Worm (Caenorhabditis elegans) whole organism, young adult: ENCODE results near the gene vhp-1.

Experiments used
- C06A6.2 ChIP-seq: fragments of 200-800 bp; sonication (Bioruptor generic); conservative IDR thresholded peaks from 2 replicates; pipeline ENCODE4 v1.3.6; 2022; ENCODE audit warnings: missing genetic modification characterization, missing compliant biosample characterization
- D2030.7 ChIP-seq: fragments of 200-800 bp; sonication (Bioruptor generic); IDR thresholded peaks from 2 replicates; pipeline ENCODE4 v1.3.6; 2022; ENCODE audit warnings: missing genetic modification reagents, missing genetic modification characterization, missing compliant biosample characterization
- F22D6.2 ChIP-seq: sonication (generic microtip); optimal IDR thresholded peaks from 2 replicates; lab custom pipeline; 2016; ENCODE audit warnings: mild to moderate bottlenecking, missing genetic modification characterization, missing compliant biosample characterization
- F23B12.7 ChIP-seq: sonication (generic microtip); optimal IDR thresholded peaks from 2 replicates; lab custom pipeline; 2017; ENCODE audit warnings: missing genetic modification characterization, mild to moderate bottlenecking, missing compliant biosample characterization, antibody characterized with exemption, moderate library complexity; ENCODE audit not compliant: insufficient read depth
- F52B5.7 ChIP-seq: sonication (generic microtip); optimal IDR thresholded peaks from 2 replicates; lab custom pipeline; 2016; ENCODE audit warnings: mild to moderate bottlenecking, missing genetic modification characterization, missing compliant biosample characterization
- F57A8.1 ChIP-seq: fragments of 200-800 bp; sonication (Bioruptor generic); optimal IDR thresholded peaks from 2 replicates; lab custom pipeline; 2018; ENCODE audit warnings: mild to moderate bottlenecking, missing genetic modification characterization, moderate library complexity, missing compliant biosample characterization
- K12H6.12 ChIP-seq: fragments of 200-800 bp; sonication (Bioruptor generic); optimal IDR thresholded peaks from 2 replicates; lab custom pipeline; 2018; ENCODE audit warnings: mild to moderate bottlenecking, missing genetic modification characterization, missing compliant biosample characterization
- T07F8.4 ChIP-seq: sonication (generic microtip); optimal IDR thresholded peaks from 2 replicates; lab custom pipeline; 2016; ENCODE audit warnings: mild to moderate bottlenecking, missing genetic modification characterization, moderate library complexity, missing compliant biosample characterization
- Y53F4B.3 ChIP-seq: fragments of 200-800 bp; sonication (Bioruptor generic); IDR thresholded peaks from 2 replicates; pipeline ENCODE4 v1.3.6; 2022; ENCODE audit warnings: missing genetic modification reagents, missing genetic modification characterization, missing compliant biosample characterization
- Y53G8AR.9 ChIP-seq: fragments of 200-800 bp; sonication (Bioruptor generic); conservative IDR thresholded peaks from 2 replicates; pipeline ENCODE4 v1.3.6; 2022; ENCODE audit warnings: missing genetic modification reagents, missing genetic modification characterization, missing compliant biosample characterization
- Y79H2A.3 ChIP-seq: fragments of 200-800 bp; sonication (Bioruptor generic); conservative IDR thresholded peaks from 2 replicates; pipeline ENCODE4 v1.3.6; 2022; ENCODE audit warnings: missing genetic modification reagents, missing genetic modification characterization, missing compliant biosample characterization
- akir-1 ChIP-seq: fragments of 200-800 bp; sonication (Bioruptor generic); optimal IDR thresholded peaks from 2 replicates; lab custom pipeline; 2018; ENCODE audit warnings: mild to moderate bottlenecking, missing genetic modification characterization, moderate library complexity, missing compliant biosample characterization
- ama-1 ChIP-seq, 3 experiments: fragments of 150-350 bp in 1 of 3; sonication (generic microtip) in 2 of 3; optimal IDR thresholded peaks; 2 replicates each; lab custom pipeline; 2014 to 2018; ENCODE audit warnings: missing biosample characterization in 2 of 3, missing genetic modification characterization in 2 of 3, missing genetic modification reagents in 2 of 3
- bed-1 ChIP-seq: fragments of 200-800 bp; sonication (Bioruptor generic); IDR thresholded peaks from 2 replicates; pipeline ENCODE4 v1.3.6; 2022; ENCODE audit warnings: missing genetic modification reagents, missing genetic modification characterization, missing compliant biosample characterization
- ccch-3 ChIP-seq: fragments of 200-800 bp; sonication (Bioruptor generic); optimal IDR thresholded peaks from 2 replicates; lab custom pipeline; 2018; ENCODE audit warnings: mild to moderate bottlenecking, missing genetic modification characterization, missing compliant biosample characterization
- cebp-2 ChIP-seq: fragments of 200-800 bp; sonication (Bioruptor generic); IDR thresholded peaks from 2 replicates; pipeline ENCODE4 v1.3.6; 2022; ENCODE audit warnings: missing genetic modification characterization, missing compliant biosample characterization
- ceh-40 ChIP-seq: fragments of 200-800 bp; sonication (Bioruptor generic); IDR thresholded peaks from 2 replicates; pipeline ENCODE4 v1.3.6; 2022; ENCODE audit warnings: missing genetic modification characterization, missing compliant biosample characterization
- ceh-91 ChIP-seq: fragments of 200-800 bp; sonication (Bioruptor generic); IDR thresholded peaks from 2 replicates; pipeline ENCODE4 v1.3.6; 2022; ENCODE audit warnings: missing genetic modification reagents, missing genetic modification characterization, missing compliant biosample characterization
- chd-7 ChIP-seq: sonication (generic microtip); optimal IDR thresholded peaks from 2 replicates; lab custom pipeline; 2016; ENCODE audit warnings: mild to moderate bottlenecking, missing genetic modification characterization, moderate library complexity, missing compliant biosample characterization
- dpl-1 ChIP-seq: fragments of 150-350 bp; optimal IDR thresholded peaks from 2 replicates; lab custom pipeline; 2014; ENCODE audit warnings: missing biosample characterization, missing genetic modification reagents, missing genetic modification characterization
- egl-18 ChIP-seq: fragments of 200-800 bp; sonication (Bioruptor generic); IDR thresholded peaks from 2 replicates; pipeline ENCODE4 v1.3.6; 2022; ENCODE audit warnings: missing genetic modification reagents, missing genetic modification characterization, missing compliant biosample characterization
- egrh-3 ChIP-seq: fragments of 200-800 bp; sonication (Bioruptor generic); IDR thresholded peaks from 2 replicates; pipeline ENCODE4 v1.3.6; 2022; ENCODE audit warnings: missing genetic modification reagents, missing genetic modification characterization, missing compliant biosample characterization
- ekl-4 ChIP-seq: fragments of 200-800 bp; sonication (Bioruptor generic); IDR thresholded peaks from 2 replicates; pipeline ENCODE4 v1.3.6; 2022; ENCODE audit warnings: missing genetic modification reagents, missing genetic modification characterization, missing compliant biosample characterization
- ets-4 ChIP-seq: fragments of 200-800 bp; sonication (Bioruptor generic); optimal IDR thresholded peaks from 2 replicates; lab custom pipeline; 2018; ENCODE audit warnings: mild to moderate bottlenecking, missing genetic modification characterization, missing compliant biosample characterization
- him-1 ChIP-seq: sonication (generic microtip); optimal IDR thresholded peaks from 2 replicates; lab custom pipeline; 2016; ENCODE audit warnings: missing genotype, missing genetic modification reagents, missing genetic modification characterization, missing compliant biosample characterization
- let-526 ChIP-seq: fragments of 200-800 bp; sonication (Bioruptor generic); IDR thresholded peaks from 2 replicates; pipeline ENCODE4 v1.3.6; 2022; ENCODE audit warnings: missing genetic modification reagents, missing genetic modification characterization, missing compliant biosample characterization
- lin-26 ChIP-seq: fragments of 200-800 bp; sonication (Bioruptor generic); IDR thresholded peaks from 2 replicates; pipeline ENCODE4 v1.3.6; 2022; ENCODE audit warnings: missing genetic modification reagents, missing genetic modification characterization, missing compliant biosample characterization
- lin-40 ChIP-seq: sonication (generic microtip); optimal IDR thresholded peaks from 2 replicates; lab custom pipeline; 2016; ENCODE audit warnings: missing genetic modification characterization, mild to moderate bottlenecking, missing compliant biosample characterization, missing genotype, missing genetic modification reagents
- lin-54 ChIP-seq: fragments of 200-800 bp; sonication (Bioruptor generic); optimal IDR thresholded peaks from 2 replicates; lab custom pipeline; 2018; ENCODE audit warnings: mild to moderate bottlenecking, missing genetic modification characterization, missing compliant biosample characterization
- lir-1 ChIP-seq: fragments of 200-800 bp; sonication (Bioruptor generic); conservative IDR thresholded peaks from 2 replicates; pipeline ENCODE4 v1.3.6; 2022; ENCODE audit warnings: missing genetic modification reagents, missing genetic modification characterization, missing compliant biosample characterization
- madf-10 ChIP-seq: sonication (generic microtip); optimal IDR thresholded peaks from 2 replicates; lab custom pipeline; 2016; ENCODE audit warnings: mild to moderate bottlenecking, missing genetic modification characterization, missing compliant biosample characterization
- madf-8 ChIP-seq: fragments of 200-800 bp; sonication (Bioruptor generic); conservative IDR thresholded peaks from 2 replicates; pipeline ENCODE4 v1.3.6; 2022; ENCODE audit warnings: missing genetic modification reagents, missing genetic modification characterization, missing compliant biosample characterization
- nfyb-1 ChIP-seq: fragments of 200-800 bp; sonication (Bioruptor generic); IDR thresholded peaks from 2 replicates; pipeline ENCODE4 v1.3.6; 2022; ENCODE audit warnings: missing genetic modification reagents, missing genetic modification characterization, missing compliant biosample characterization
- nhr-120 ChIP-seq: fragments of 200-800 bp; sonication (Bioruptor generic); IDR thresholded peaks from 2 replicates; pipeline ENCODE4 v1.3.6; 2022; ENCODE audit warnings: missing genetic modification characterization, missing compliant biosample characterization
- nhr-80 ChIP-seq: sonication (generic microtip); optimal IDR thresholded peaks from 2 replicates; lab custom pipeline; 2016; ENCODE audit warnings: missing genetic modification characterization, missing compliant biosample characterization
- nhr-90 ChIP-seq: sonication (generic microtip); optimal IDR thresholded peaks from 2 replicates; lab custom pipeline; 2016; ENCODE audit warnings: missing genotype, mild to moderate bottlenecking, missing genetic modification characterization, missing compliant biosample characterization
- pbrm-1 ChIP-seq: fragments of 200-800 bp; sonication (Bioruptor generic); IDR thresholded peaks from 2 replicates; pipeline ENCODE4 v1.3.6; 2022; ENCODE audit warnings: missing genetic modification reagents, missing genetic modification characterization, missing compliant biosample characterization
- pha-4 ChIP-seq: fragments of 150-350 bp; sonication (generic microtip); optimal IDR thresholded peaks from 2 replicates; lab custom pipeline; 2014; ENCODE audit warnings: missing biosample characterization, missing genetic modification reagents, missing genetic modification characterization
- repo-1 ChIP-seq: sonication (generic microtip); optimal IDR thresholded peaks from 2 replicates; lab custom pipeline; 2017; ENCODE audit warnings: mild to moderate bottlenecking, missing genetic modification characterization, missing compliant biosample characterization
- rpc-1 ChIP-seq, 2 experiments: fragments of 150-350 bp in 1 of 2; sonication (generic microtip) in 1 of 2; optimal IDR thresholded peaks; 2 replicates each; lab custom pipeline; 2014 to 2018; ENCODE audit warnings: missing biosample characterization in 1 of 2, missing genetic modification characterization in 1 of 2, missing genetic modification reagents in 1 of 2, missing genotype in 1 of 2
- snpc-3.4 ChIP-seq: sonication (generic microtip); optimal IDR thresholded peaks from 2 replicates; lab custom pipeline; 2017; ENCODE audit warnings: missing genetic modification characterization, mild to moderate bottlenecking, missing compliant biosample characterization, antibody characterized with exemption, moderate library complexity, missing genotype, missing genetic modification reagents
- snpc-4 ChIP-seq, 5 experiments: fragments of 150-350 bp in 1 of 5; sonication (generic microtip) in 4 of 5; optimal IDR thresholded peaks; 2 replicates each; lab custom pipeline; 2014 to 2018; ENCODE audit warnings: missing genetic modification characterization in 5 of 5, missing biosample characterization in 3 of 5, antibody characterized with exemption in 2 of 5, mild to moderate bottlenecking in 2 of 5, missing compliant biosample characterization in 2 of 5, missing genotype in 2 of 5, moderate library complexity in 2 of 5, missing genetic modification reagents in 1 of 5
- xnd-1 ChIP-seq: sonication (generic microtip); optimal IDR thresholded peaks from 2 replicates; lab custom pipeline; 2016; ENCODE audit warnings: missing genotype, missing genetic modification reagents, missing genetic modification characterization, missing compliant biosample characterization
- zim-3 ChIP-seq: sonication (generic microtip); optimal IDR thresholded peaks from 2 replicates; lab custom pipeline; 2017; ENCODE audit warnings: mild to moderate bottlenecking, missing genetic modification characterization, moderate library complexity, missing compliant biosample characterization
- ztf-22 ChIP-seq: fragments of 200-800 bp; sonication (Bioruptor generic); optimal IDR thresholded peaks from 2 replicates; lab custom pipeline; 2018; ENCODE audit warnings: mild to moderate bottlenecking, missing genetic modification characterization, moderate library complexity, missing compliant biosample characterization
- ztf-28 ChIP-seq: fragments of 200-800 bp; sonication (Bioruptor generic); IDR thresholded peaks from 2 replicates; pipeline ENCODE4 v1.3.6; 2022; ENCODE audit warnings: missing genetic modification reagents, missing genetic modification characterization, missing compliant biosample characterization
- ztf-6 ChIP-seq: fragments of 200-800 bp; sonication (Bioruptor generic); IDR thresholded peaks from 2 replicates; pipeline ENCODE4 v1.3.6; 2022; ENCODE audit warnings: missing genetic modification reagents, missing genetic modification characterization, missing compliant biosample characterization

The vhp-1 gene

ce11 chrII:5379614-5380077 is 56.6 kb downstream of the vhp-1 start, which contains the start of gene pkc-3 (continued):
- TF ChIP-seq cebp-2 (GFP tag; lab: Robert Waterston, UW) (0 out of 2 replicates have a peak, but pooled peaks have one; percentile 31), Y53G8AR.9 (GFP tag; lab: Robert Waterston, UW) (peak; percentile 86), Y53F4B.3 (GFP tag; lab: Robert Waterston, UW) (no peak), snpc-3.4 (tag; lab: Kevin White, UChicago) (peak; percentile 80), nhr-120 (GFP tag; lab: Robert Waterston, UW) (no peak), nfyb-1 (GFP tag; lab: Robert Waterston, UW) (peak; percentile 72), ceh-40 (GFP tag; lab: Robert Waterston, UW) (0 out of 2 replicates have a peak, but pooled peaks have one; percentile 10), ceh-91 (no peak), pha-4 (tag; lab: Kevin White, UChicago) (peak; percentile 54), repo-1 (tag; lab: Kevin White, UChicago) (peak; percentile 79), rpc-1 (optimal IDR thresholded peaks at IDR 0.05; lab: Kevin White, UChicago) (no peak), rpc-1 (tag; optimal IDR thresholded peaks at IDR 0.05; lab: Kevin White, UChicago) (no peak), ztf-6 (GFP tag; lab: Robert Waterston, UW) (no peak), lir-1 (0 out of 2 replicates have a peak, but pooled peaks have one; percentile 41), ztf-22 (GFP tag; lab: Kevin White, UChicago) (peak; percentile 34), lin-40 (peak; percentile 62), ekl-4 (GFP tag; lab: Robert Waterston, UW) (peak; percentile 78), F23B12.7 (tag; lab: Kevin White, UChicago) (no peak), chd-7 (tag; lab: Kevin White, UChicago) (peak; percentile 82), lin-54 (GFP tag; lab: Kevin White, UChicago) (peak; percentile 63), ztf-28 (GFP tag; lab: Robert Waterston, UW) (no peak), akir-1 (no peak), C06A6.2 (GFP tag; lab: Robert Waterston, UW) (peak; percentile 35; the same call in 1 of the 2 replicates), Y79H2A.3 (GFP tag; lab: Robert Waterston, UW) (0 out of 2 replicates have a peak, but pooled peaks have one; percentile 33), ets-4 (GFP tag; lab: Kevin White, UChicago) (peak; percentile 54), snpc-4 (GFP tag; optimal IDR thresholded peaks at IDR 0.05; lab: Kevin White, UChicago) (no peak), snpc-4 (tag; optimal IDR thresholded peaks at IDR 0.05; lab: Kevin White, UChicago) (peak; percentile 13 to 64 (median 54)), egrh-3 (GFP tag; lab: Robert Waterston, UW) (peak; percentile 35; the same call in 1 of the 2 replicates), nhr-90 (peak; percentile 70), lin-26 (GFP tag; lab: Robert Waterston, UW) (peak; percentile 72), dpl-1 (no peak), him-1 (tag; lab: Kevin White, UChicago) (no peak), egl-18 (0 out of 2 replicates have a peak, but pooled peaks have one; percentile 3), nhr-80 (peak; percentile 97), ama-1 (optimal IDR thresholded peaks at IDR 0.05; lab: Kevin White, UChicago) (peak; percentile 79), ama-1 (GFP tag; optimal IDR thresholded peaks at IDR 0.05; lab: Kevin White, UChicago) (no peak), xnd-1 (tag; lab: Kevin White, UChicago) (peak; percentile 32), T07F8.4 (tag; lab: Kevin White, UChicago) (no peak), zim-3 (no peak), bed-1 (GFP tag; lab: Robert Waterston, UW) (no peak), D2030.7 (GFP tag; lab: Robert Waterston, UW) (peak; percentile 25; the same call in 1 of the 2 replicates), F52B5.7 (tag; lab: Kevin White, UChicago) (peak; percentile 53), F57A8.1 (GFP tag; lab: Kevin White, UChicago) (no peak), madf-10 (tag; lab: Kevin White, UChicago) (peak; percentile 38), ccch-3 (GFP tag; lab: Kevin White, UChicago) (no peak), K12H6.12 (tag; lab: Kevin White, UChicago) (peak; percentile 40), F22D6.2 (tag; lab: Kevin White, UChicago) (peak; percentile 37), pbrm-1 (GFP tag; lab: Robert Waterston, UW) (peak; percentile 58), madf-8 (GFP tag; lab: Robert Waterston, UW) (no peak), let-526 (no peak)
